Worm (Caenorhabditis elegans) whole organism, mixed stage, embryonic: ENCODE measurements around the gene mtx-2.

Experiments
- cnd-1 ChIP-seq: fragments of 200-800 bp; sonication (Bioruptor generic); optimal IDR thresholded peaks from 2 replicates; lab custom pipeline; 2018; ENCODE audit warnings: mild to moderate bottlenecking, missing genetic modification characterization, missing compliant biosample characterization
- elt-1 ChIP-seq: sonication (generic microtip); optimal IDR thresholded peaks from 2 replicates; lab custom pipeline; 2017; ENCODE audit warnings: missing genetic modification characterization, mild to moderate bottlenecking, missing compliant biosample characterization, antibody characterized with exemption, moderate library complexity, borderline replicate concordance; ENCODE audit not compliant: insufficient read depth
- elt-3 ChIP-seq: fragments of 150-350 bp; optimal IDR thresholded peaks from 2 replicates; lab custom pipeline; 2014; ENCODE audit warnings: missing biosample characterization, missing genetic modification characterization
- ham-2 ChIP-seq: fragments of 200-800 bp; sonication (Bioruptor generic); optimal IDR thresholded peaks from 2 replicates; lab custom pipeline; 2018; ENCODE audit warnings: mild to moderate bottlenecking, missing genetic modification characterization, missing compliant biosample characterization
- lin-13 ChIP-seq: fragments of 150-350 bp; optimal IDR thresholded peaks from 2 replicates; lab custom pipeline; 2014; ENCODE audit warnings: missing biosample characterization, missing genetic modification characterization
- nhr-12 ChIP-seq: fragments of 150-350 bp; optimal IDR thresholded peaks from 2 replicates; lab custom pipeline; 2014; ENCODE audit warnings: missing biosample characterization, missing genetic modification characterization
- nhr-237 ChIP-seq: fragments of 150-350 bp; optimal IDR thresholded peaks from 2 replicates; lab custom pipeline; 2014; ENCODE audit warnings: missing biosample characterization, missing genetic modification characterization
- pha-4 ChIP-seq: fragments of 150-350 bp; optimal IDR thresholded peaks from 2 replicates; lab custom pipeline; 2018; ENCODE audit warnings: missing biosample characterization, missing genetic modification reagents, missing genetic modification characterization
- unc-39 ChIP-seq: fragments of 150-350 bp; optimal IDR thresholded peaks from 2 replicates; lab custom pipeline; 2014; ENCODE audit warnings: missing biosample characterization, missing genetic modification characterization

ce11 chrIII:7722411-7722810 is 41.0 kb downstream of the mtx-2 start:
- TF ChIP-seq pha-4 (tag; lab: Kevin White, UChicago) (no peak), nhr-237 (tag; lab: Kevin White, UChicago) (no peak), lin-13 (tag; lab: Kevin White, UChicago) (no peak), nhr-12 (tag; lab: Kevin White, UChicago) (no peak), elt-1 (tag; lab: Kevin White, UChicago) (no peak), ham-2 (no peak), unc-39 (tag; lab: Kevin White, UChicago) (no peak), cnd-1 (tag; lab: Kevin White, UChicago) (no peak), elt-3 (tag; lab: Kevin White, UChicago) (no peak)
